Worm (Caenorhabditis elegans) whole organism, late embryonic: Measurements from ENCODE around the gene srh-11.

Experiments used
- elt-2 ChIP-seq: sonication (generic microtip); optimal IDR thresholded peaks from 2 replicates; lab custom pipeline; 2016; ENCODE audit warnings: missing genetic modification reagents, missing genetic modification characterization, missing compliant biosample characterization
- elt-4 ChIP-seq: sonication (generic microtip); optimal IDR thresholded peaks from 2 replicates; lab custom pipeline; 2016; ENCODE audit warnings: missing genetic modification characterization, missing compliant biosample characterization
- fkh-6 ChIP-seq: sonication (generic microtip); optimal IDR thresholded peaks from 2 replicates; lab custom pipeline; 2016; ENCODE audit warnings: missing genetic modification characterization, missing compliant biosample characterization
- pha-4 ChIP-seq: fragments of 150-350 bp; optimal IDR thresholded peaks from 2 replicates; lab custom pipeline; 2018; ENCODE audit warnings: missing biosample characterization, missing genetic modification reagents, missing genetic modification characterization
- ref-2 ChIP-seq: sonication (generic microtip); optimal IDR thresholded peaks from 2 replicates; lab custom pipeline; 2016; ENCODE audit warnings: missing genetic modification characterization, missing compliant biosample characterization
- tbx-2 ChIP-seq: sonication (generic microtip); optimal IDR thresholded peaks from 2 replicates; lab custom pipeline; 2016; ENCODE audit warnings: missing genetic modification characterization, missing compliant biosample characterization

- TF ChIP-seq ref-2 (tag; lab: Kevin White, UChicago) (no peak), pha-4 (no peak), fkh-6 (tag; lab: Kevin White, UChicago) (no peak), tbx-2 (no peak), elt-2 (tag; lab: Kevin White, UChicago) (no peak), elt-4 (tag; lab: Kevin White, UChicago) (no peak)
Measured at ce11 chrX:8367553-8367952, 48.7 kb upstream of the srh-11 start, which contains the start of gene F40B5.2.
